Worm (Caenorhabditis elegans) whole organism, mixed stage, embryonic: ENCODE results near the gene ZK353.9.

Experiments used
- bed-3 ChIP-seq: fragments of 200-800 bp; sonication (Bioruptor generic); optimal IDR thresholded peaks from 3 replicates; lab custom pipeline; 2018; ENCODE audit warnings: mild to moderate bottlenecking, missing genetic modification characterization, moderate library complexity, missing compliant biosample characterization
- cnd-1 ChIP-seq: fragments of 200-800 bp; sonication (Bioruptor generic); optimal IDR thresholded peaks from 2 replicates; lab custom pipeline; 2018; ENCODE audit warnings: mild to moderate bottlenecking, missing genetic modification characterization, missing compliant biosample characterization
- lin-13 ChIP-seq: fragments of 150-350 bp; optimal IDR thresholded peaks from 2 replicates; lab custom pipeline; 2014; ENCODE audit warnings: missing biosample characterization, missing genetic modification characterization
- mab-5 ChIP-seq: fragments of 150-350 bp; optimal IDR thresholded peaks from 2 replicates; lab custom pipeline; 2014; ENCODE audit warnings: missing biosample characterization, missing genetic modification characterization
- nhr-12 ChIP-seq: fragments of 150-350 bp; optimal IDR thresholded peaks from 2 replicates; lab custom pipeline; 2014; ENCODE audit warnings: missing biosample characterization, missing genetic modification characterization
- nhr-76 ChIP-seq: sonication (generic microtip); optimal IDR thresholded peaks from 2 replicates; lab custom pipeline; 2017; ENCODE audit warnings: missing biosample characterization, missing genetic modification characterization
- snpc-4 ChIP-seq: fragments of 150-350 bp; optimal IDR thresholded peaks from 2 replicates; lab custom pipeline; 2014; ENCODE audit warnings: missing biosample characterization, missing genetic modification characterization
- unc-39 ChIP-seq: fragments of 150-350 bp; optimal IDR thresholded peaks from 2 replicates; lab custom pipeline; 2014; ENCODE audit warnings: missing biosample characterization, missing genetic modification characterization
- unc-62 ChIP-seq: fragments of 150-350 bp; optimal IDR thresholded peaks from 2 replicates; lab custom pipeline; 2014; ENCODE audit warnings: missing biosample characterization, missing genetic modification reagents, missing genetic modification characterization
- ztf-11 ChIP-seq: fragments of 150-350 bp; optimal IDR thresholded peaks from 2 replicates; lab custom pipeline; 2014; ENCODE audit warnings: missing biosample characterization, missing genetic modification characterization

DNA sequence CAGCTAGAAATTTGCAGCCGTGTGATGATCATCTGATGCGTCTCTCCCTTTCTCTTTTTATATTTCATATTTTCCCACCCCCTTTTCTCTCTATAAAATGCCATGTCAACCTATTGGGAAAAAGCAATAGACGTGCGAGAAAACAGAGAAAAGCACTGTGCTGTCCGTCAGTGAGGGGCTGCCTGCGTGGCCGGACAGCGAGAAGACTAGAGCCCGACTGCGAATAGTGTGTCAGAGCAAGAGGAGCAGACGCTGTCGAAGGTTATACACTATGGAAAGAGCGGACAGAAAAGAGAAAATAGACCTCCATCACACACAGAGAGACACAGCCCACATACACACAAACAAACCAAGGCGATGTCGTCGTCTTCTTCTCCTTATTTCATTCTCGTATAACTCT, 15.8 kb downstream of the ZK353.9 start:
- TF ChIP-seq nhr-76 (tag; lab: Kevin White, UChicago): no peak
- no peak for TF ChIP-seq ztf-11 (tag; lab: Kevin White, UChicago)
- no peak for TF ChIP-seq lin-13 (tag; lab: Kevin White, UChicago)
- peak; percentile 50 for TF ChIP-seq cnd-1
- TF ChIP-seq unc-39 (tag; lab: Kevin White, UChicago): no peak
- no peak for TF ChIP-seq bed-3
- no peak for TF ChIP-seq nhr-12 (tag; lab: Kevin White, UChicago)
- no peak for TF ChIP-seq snpc-4 (tag; lab: Kevin White, UChicago)
- TF ChIP-seq mab-5 (tag; lab: Kevin White, UChicago): no peak
- peak; percentile 48 for TF ChIP-seq unc-62 (GFP tag; lab: Kevin White, UChicago)
